Fruit fly (Drosophila melanogaster): ENCODE data around the gene CG4822.

dm6 chr2L:106540-106939 is 15.0 kb downstream of the CG4822 start, which contains the start of the genes Nhe1 and Sam-S:
- no peak for TF ChIP-seq psq (optimal IDR thresholded peaks at IDR 0.05)
- TF ChIP-seq h (optimal IDR thresholded peaks at IDR 0.05): no peak
- no peak for TF ChIP-seq ttk (optimal IDR thresholded peaks at IDR 0.05)
